Fruit fly (Drosophila melanogaster) whole organism, adult: ENCODE measurements around the gene CG18649.

Experiments
- CG11617 ChIP-seq: fragments of 200-800 bp; sonication (Bioruptor generic); optimal IDR thresholded peaks from 2 replicates; lab custom pipeline; 2017; ENCODE audit warnings: mild to moderate bottlenecking, missing biosample characterization, missing genetic modification reagents, missing genetic modification characterization
- CG12768 ChIP-seq: fragments of 200-800 bp; sonication (Bioruptor generic); optimal IDR thresholded peaks from 2 replicates; lab custom pipeline; 2017; ENCODE audit warnings: missing biosample characterization, missing genetic modification characterization, mild to moderate bottlenecking, moderate library complexity, missing genetic modification reagents
- CG14711 ChIP-seq: fragments of 200-800 bp; sonication (Bioruptor generic); optimal IDR thresholded peaks from 2 replicates; lab custom pipeline; 2018; ENCODE audit warnings: missing biosample characterization, mild to moderate bottlenecking, missing genetic modification characterization, moderate library complexity
- CG1620 ChIP-seq: fragments of 200-800 bp; sonication (Bioruptor generic); optimal IDR thresholded peaks from 2 replicates; lab custom pipeline; 2016; ENCODE audit warnings: missing biosample characterization, missing genetic modification characterization
- CG33017 ChIP-seq: fragments of 200-800 bp; sonication (Bioruptor generic); optimal IDR thresholded peaks from 2 replicates; lab custom pipeline; 2018; ENCODE audit warnings: missing biosample characterization, mild to moderate bottlenecking, missing genetic modification characterization, moderate library complexity
- CG5204 ChIP-seq: fragments of 200-800 bp; sonication (Bioruptor generic); optimal IDR thresholded peaks from 2 replicates; lab custom pipeline; 2016; ENCODE audit warnings: missing biosample characterization, missing genetic modification characterization
- CG7045 ChIP-seq: fragments of 200-800 bp; sonication (Bioruptor generic); optimal IDR thresholded peaks from 2 replicates; lab custom pipeline; 2017; ENCODE audit warnings: missing biosample characterization, mild to moderate bottlenecking, missing genetic modification characterization
- CG7101 ChIP-seq: fragments of 200-800 bp; sonication (Bioruptor generic); optimal IDR thresholded peaks from 2 replicates; lab custom pipeline; 2018; ENCODE audit warnings: missing biosample characterization, mild to moderate bottlenecking, missing genetic modification characterization, moderate library complexity
- Clk ChIP-seq: fragments of 200-800 bp; sonication (Bioruptor generic); optimal IDR thresholded peaks from 2 replicates; lab custom pipeline; 2017; ENCODE audit warnings: missing biosample characterization, missing genetic modification characterization
- Crg-1 ChIP-seq: fragments of 200-800 bp; sonication (Bioruptor generic); optimal IDR thresholded peaks from 2 replicates; lab custom pipeline; 2016; ENCODE audit warnings: missing biosample characterization, missing genetic modification characterization
- Hr96 ChIP-seq: fragments of 200-800 bp; sonication (Bioruptor generic); optimal IDR thresholded peaks from 2 replicates; lab custom pipeline; 2016; ENCODE audit warnings: missing biosample characterization, missing genetic modification characterization
- Mnt ChIP-seq: fragments of 200-800 bp; sonication (Bioruptor generic); optimal IDR thresholded peaks from 2 replicates; lab custom pipeline; 2016; ENCODE audit warnings: missing biosample characterization, mild to moderate bottlenecking, missing genetic modification characterization
- bab1 ChIP-seq: fragments of 200-800 bp; sonication (Bioruptor generic); optimal IDR thresholded peaks from 3 replicates; lab custom pipeline; 2019; ENCODE audit warnings: missing biosample characterization, mild to moderate bottlenecking, missing genetic modification characterization, moderate library complexity
- cic ChIP-seq: fragments of 200-800 bp; sonication (Bioruptor generic); optimal IDR thresholded peaks from 2 replicates; lab custom pipeline; 2017; ENCODE audit warnings: missing biosample characterization, mild to moderate bottlenecking, missing genetic modification characterization, moderate library complexity
- cnc ChIP-seq, 2 experiments: fragments of >200 bp; optimal IDR thresholded peaks; 2 replicates each; lab custom pipeline; 2017
- kay ChIP-seq: fragments of 200-800 bp; sonication (Bioruptor generic); peaks from one replicate; lab custom pipeline; 2016; ENCODE audit warnings: missing biosample characterization, missing genetic modification characterization, borderline replicate concordance
- ovo ChIP-seq: fragments of 200-800 bp; sonication (Bioruptor generic); optimal IDR thresholded peaks from 2 replicates; lab custom pipeline; 2016; ENCODE audit warnings: missing biosample characterization, missing genetic modification characterization
- pad ChIP-seq: fragments of 200-800 bp; sonication (Bioruptor generic); optimal IDR thresholded peaks from 3 replicates; lab custom pipeline; 2017; ENCODE audit warnings: missing biosample characterization, missing genetic modification characterization, mild to moderate bottlenecking, moderate library complexity, missing genetic modification reagents
- tj ChIP-seq: fragments of 200-800 bp; sonication (Bioruptor generic); optimal IDR thresholded peaks from 3 replicates; lab custom pipeline; 2017; ENCODE audit warnings: missing biosample characterization, mild to moderate bottlenecking, missing genetic modification characterization, moderate library complexity
- toe ChIP-seq: fragments of 200-800 bp; sonication (Bioruptor generic); optimal IDR thresholded peaks from 2 replicates; lab custom pipeline; 2016; ENCODE audit warnings: missing biosample characterization, missing genetic modification characterization

Gene CG18649

dm6 chr3L:15034061-15034713 lies 19.7 kb downstream of the CG18649 start:
- TF ChIP-seq Crg-1 (no peak), CG33017 (tag; lab: Kevin White, UChicago) (no peak), CG1620 (GFP tag; lab: Kevin White, UChicago) (no peak), CG14711 (tag; lab: Kevin White, UChicago) (no peak), CG5204 (GFP tag; lab: Kevin White, UChicago) (no peak), Clk (GFP tag; lab: Kevin White, UChicago) (no peak), pad (no peak), toe (GFP tag; lab: Kevin White, UChicago) (no peak), tj (GFP tag; lab: Kevin White, UChicago) (no peak), cnc (optimal IDR thresholded peaks at IDR 0.05; lab: Kevin White, UChicago) (no peak)

- TF ChIP-seq CG5204 (GFP tag; lab: Kevin White, UChicago): no peak
Observed at dm6 chr3L:15031773-15032172, 22.2 kb downstream of the CG18649 start.

- TF ChIP-seq CG7101 (tag; lab: Kevin White, UChicago): no peak
- no peak for TF ChIP-seq Mnt (GFP tag; lab: Kevin White, UChicago)
- no peak for TF ChIP-seq Hr96
- TF ChIP-seq tj (GFP tag; lab: Kevin White, UChicago): no peak
Observed at dm6 chr3L:15023192-15023591, 30.7 kb downstream of the CG18649 start, which contains the start of gene CG32148. TSS of gene CG32148 (plus strand) at chr3L:15023492.

- TF ChIP-seq cnc (optimal IDR thresholded peaks at IDR 0.05; lab: Kevin White, UChicago): no peak
- TF ChIP-seq CG7045 (GFP tag; lab: Kevin White, UChicago): no peak
- no peak for TF ChIP-seq tj (GFP tag; lab: Kevin White, UChicago)
- TF ChIP-seq bab1: no peak
- TF ChIP-seq Mnt (GFP tag; lab: Kevin White, UChicago): no peak
- TF ChIP-seq CG11617 (GFP tag; lab: Kevin White, UChicago): no peak
- TF ChIP-seq CG14711 (tag; lab: Kevin White, UChicago): no peak
- no peak for TF ChIP-seq CG33017 (tag; lab: Kevin White, UChicago)
- TF ChIP-seq CG12768 (GFP tag; lab: Kevin White, UChicago): no peak
- TF ChIP-seq CG7101 (tag; lab: Kevin White, UChicago): no peak
- TF ChIP-seq CG1620 (GFP tag; lab: Kevin White, UChicago): no peak
- TF ChIP-seq Crg-1: no peak
- no peak for TF ChIP-seq pad
Observed at dm6 chr3L:15021008-15021407, 32.9 kb downstream of the CG18649 start.

dm6 chr3L:15013957-15014692 lies 39.8 kb downstream of the CG18649 start, which contains the start of gene Reck:
TSS of gene Reck (minus strand) at chr3L:15014062.
- TF ChIP-seq bab1 (no peak), Crg-1 (no peak), CG12768 (GFP tag; lab: Kevin White, UChicago) (peak; percentile 46), CG11617 (GFP tag; lab: Kevin White, UChicago) (no peak)

- TF ChIP-seq ovo (GFP tag; lab: Kevin White, UChicago) (no peak), CG14711 (tag; lab: Kevin White, UChicago) (no peak), CG1620 (GFP tag; lab: Kevin White, UChicago) (no peak), cnc (optimal IDR thresholded peaks at IDR 0.05; lab: Kevin White, UChicago) (no peak), CG5204 (GFP tag; lab: Kevin White, UChicago) (no peak)
Observed at dm6 chr3L:15013296-15013695, 40.6 kb downstream of the CG18649 start.

- TF ChIP-seq cic (no peak), tj (GFP tag; lab: Kevin White, UChicago) (no peak), CG12768 (GFP tag; lab: Kevin White, UChicago) (peak; percentile 18), bab1 (no peak), cnc (optimal IDR thresholded peaks at IDR 0.05; lab: Kevin White, UChicago) (no peak), kay (GFP tag; lab: Kevin White, UChicago) (peak; percentile 61), CG7101 (tag; lab: Kevin White, UChicago) (peak; percentile 18), CG33017 (tag; lab: Kevin White, UChicago) (peak; percentile 34), CG14711 (tag; lab: Kevin White, UChicago) (peak; percentile 25)
Observed at dm6 chr3L:15011638-15012335, 42.1 kb downstream of the CG18649 start.
